Worm (Caenorhabditis elegans) whole organism, L4 larva: Measurements from ENCODE around the gene ZC262.2.

Source experiments
- D1046.2 ChIP-seq: fragments of 200-800 bp; sonication (Bioruptor generic); IDR thresholded peaks from 2 replicates; pipeline ENCODE4 v1.3.6; 2022; ENCODE audit warnings: missing genetic modification characterization, missing compliant biosample characterization
- F10B5.3 ChIP-seq: sonication (generic microtip); optimal IDR thresholded peaks from 2 replicates; lab custom pipeline; 2016; ENCODE audit warnings: mild to moderate bottlenecking, missing genetic modification characterization, missing compliant biosample characterization
- F37D6.2 ChIP-seq: sonication (generic microtip); optimal IDR thresholded peaks from 2 replicates; lab custom pipeline; 2016; ENCODE audit warnings: mild to moderate bottlenecking, missing genetic modification characterization, missing compliant biosample characterization
- F49E8.2 ChIP-seq: sonication (generic microtip); optimal IDR thresholded peaks from 2 replicates; lab custom pipeline; 2016; ENCODE audit warnings: missing compliant biosample characterization, mild to moderate bottlenecking, missing genetic modification characterization, borderline replicate concordance
- aha-1 ChIP-seq: fragments of 150-350 bp; peaks from one replicate; lab custom pipeline; 2014; ENCODE audit warnings: missing biosample characterization, missing genetic modification characterization
- ama-1 ChIP-seq: fragments of 150-350 bp; optimal IDR thresholded peaks from 2 replicates; lab custom pipeline; 2014; ENCODE audit warnings: inconsistent platforms, mixed read lengths
- attf-4 ChIP-seq: sonication (generic microtip); optimal IDR thresholded peaks from 3 replicates; lab custom pipeline; 2017; ENCODE audit warnings: missing biosample characterization, missing genetic modification characterization
- ceh-20 ChIP-seq: fragments of 200-800 bp; sonication (Bioruptor generic); IDR thresholded peaks from 2 replicates; pipeline ENCODE4 v1.3.6; 2022; ENCODE audit warnings: missing genetic modification reagents, missing genetic modification characterization, missing compliant biosample characterization
- ceh-28 ChIP-seq: fragments of 150-350 bp; optimal IDR thresholded peaks from 2 replicates; lab custom pipeline; 2014; ENCODE audit warnings: missing biosample characterization, missing genetic modification reagents, missing genetic modification characterization
- ceh-32 ChIP-seq: sonication (generic microtip); optimal IDR thresholded peaks from 2 replicates; lab custom pipeline; 2016; ENCODE audit warnings: mild to moderate bottlenecking, missing genetic modification characterization, missing compliant biosample characterization; ENCODE audit not compliant: poor library complexity
- ceh-62 ChIP-seq: sonication (generic microtip); optimal IDR thresholded peaks from 2 replicates; lab custom pipeline; 2017; ENCODE audit warnings: missing biosample characterization, missing genetic modification characterization
- ceh-82 ChIP-seq: sonication (generic microtip); optimal IDR thresholded peaks from 2 replicates; lab custom pipeline; 2017; ENCODE audit warnings: missing biosample characterization, missing genetic modification characterization
- ces-1 ChIP-seq: fragments of 150-350 bp; sonication (generic microtip); optimal IDR thresholded peaks from 4 replicates; lab custom pipeline; 2014; ENCODE audit warnings: missing biosample characterization, missing genetic modification reagents, missing genetic modification characterization
- cey-2 ChIP-seq: sonication (generic microtip); optimal IDR thresholded peaks from 3 replicates; lab custom pipeline; 2017; ENCODE audit warnings: missing genetic modification characterization, mild to moderate bottlenecking, missing compliant biosample characterization, antibody characterized with exemption, borderline replicate concordance; ENCODE audit not compliant: insufficient read depth
- ctbp-1 ChIP-seq: fragments of 200-800 bp; sonication (Bioruptor generic); IDR thresholded peaks from 2 replicates; pipeline ENCODE4 v1.3.6; 2022; ENCODE audit warnings: missing genetic modification reagents, missing genetic modification characterization, missing compliant biosample characterization
- daf-12 ChIP-seq: fragments of 150-350 bp; optimal IDR thresholded peaks from 2 replicates; lab custom pipeline; 2014; ENCODE audit warnings: missing biosample characterization, missing genetic modification reagents, missing genetic modification characterization
- daf-16 ChIP-seq, 3 experiments: sonication (generic microtip); optimal IDR thresholded peaks; 2 replicates each; lab custom pipeline; 2016 to 2017; ENCODE audit warnings: missing genetic modification characterization in 3 of 3, missing genetic modification reagents in 3 of 3, mild to moderate bottlenecking in 2 of 3, missing compliant biosample characterization in 2 of 3, missing biosample characterization in 1 of 3, moderate library complexity in 1 of 3
- dpl-1 ChIP-seq: fragments of 150-350 bp; optimal IDR thresholded peaks from 2 replicates; lab custom pipeline; 2014; ENCODE audit warnings: missing biosample characterization, missing genetic modification reagents, missing genetic modification characterization
- dve-1 ChIP-seq: sonication (generic microtip); optimal IDR thresholded peaks from 2 replicates; lab custom pipeline; 2017; ENCODE audit warnings: antibody characterized with exemption, mild to moderate bottlenecking, missing genetic modification characterization, missing compliant biosample characterization; ENCODE audit not compliant: insufficient read depth
- hif-1 ChIP-seq, 2 experiments: sonication (generic microtip); optimal IDR thresholded peaks; 2 replicates each; lab custom pipeline; 2016 to 2017; ENCODE audit warnings: missing compliant biosample characterization in 2 of 2, missing genetic modification characterization in 2 of 2, missing genetic modification reagents in 2 of 2, missing genotype in 2 of 2, mild to moderate bottlenecking in 1 of 2
- hlh-11 ChIP-seq: fragments of 200-800 bp; sonication (Bioruptor generic); optimal IDR thresholded peaks from 2 replicates; lab custom pipeline; 2018; ENCODE audit warnings: mild to moderate bottlenecking, missing genetic modification characterization, missing compliant biosample characterization
- hmg-1.1 ChIP-seq: fragments of 200-800 bp; sonication (Bioruptor generic); IDR thresholded peaks from 2 replicates; pipeline ENCODE4 v1.3.6; 2022; ENCODE audit warnings: missing genetic modification reagents, missing genetic modification characterization, missing compliant biosample characterization
- lim-7 ChIP-seq: fragments of 200-800 bp; sonication (Bioruptor generic); IDR thresholded peaks from 2 replicates; pipeline ENCODE4 v1.3.6; 2022; ENCODE audit warnings: missing genetic modification characterization, missing compliant biosample characterization
- lin-1 ChIP-seq: fragments of 200-800 bp; sonication (Bioruptor generic); IDR thresholded peaks from 2 replicates; pipeline ENCODE4 v1.3.6; 2022; ENCODE audit warnings: missing genetic modification reagents, missing genetic modification characterization, missing compliant biosample characterization
- lin-13 ChIP-seq: fragments of 150-350 bp; optimal IDR thresholded peaks from 2 replicates; lab custom pipeline; 2014; ENCODE audit warnings: missing biosample characterization, missing genetic modification reagents, missing genetic modification characterization
- lin-15B ChIP-seq: fragments of 150-350 bp; sonication (generic microtip); optimal IDR thresholded peaks from 3 replicates; lab custom pipeline; 2014; ENCODE audit warnings: missing biosample characterization, missing genetic modification characterization
- lin-29 ChIP-seq: fragments of 200-800 bp; sonication (Bioruptor generic); IDR thresholded peaks from 2 replicates; pipeline ENCODE4 v1.3.6; 2022; ENCODE audit warnings: missing genetic modification reagents, missing genetic modification characterization, missing compliant biosample characterization
- lin-38 ChIP-seq: fragments of 200-800 bp; sonication (Bioruptor generic); IDR thresholded peaks from 2 replicates; pipeline ENCODE4 v1.3.6; 2022; ENCODE audit warnings: missing genetic modification reagents, missing genetic modification characterization, missing compliant biosample characterization
- lsy-2 ChIP-seq, 2 experiments: fragments of 150-350 bp in 1 of 2; sonication (generic microtip) in 1 of 2; optimal IDR thresholded peaks; 2 replicates each; lab custom pipeline; 2014 to 2017; ENCODE audit warnings: missing biosample characterization in 2 of 2, missing genetic modification characterization in 2 of 2
- mes-2 ChIP-seq: sonication (generic microtip); optimal IDR thresholded peaks from 2 replicates; lab custom pipeline; 2016; ENCODE audit warnings: missing genotype, mild to moderate bottlenecking, missing genetic modification characterization, missing compliant biosample characterization; ENCODE audit not compliant: poor library complexity, severe bottlenecking
- mxl-3 ChIP-seq: fragments of 200-800 bp; sonication (Bioruptor generic); optimal IDR thresholded peaks from 2 replicates; lab custom pipeline; 2018; ENCODE audit warnings: mild to moderate bottlenecking, missing genetic modification characterization, missing compliant biosample characterization
- nhr-10 ChIP-seq: fragments of 150-350 bp; optimal IDR thresholded peaks from 2 replicates; lab custom pipeline; 2014; ENCODE audit warnings: missing biosample characterization, missing genetic modification characterization
- nhr-11 ChIP-seq: fragments of 150-350 bp; optimal IDR thresholded peaks from 2 replicates; lab custom pipeline; 2014; ENCODE audit warnings: missing biosample characterization, missing genetic modification characterization
- nhr-237 ChIP-seq: sonication (generic microtip); optimal IDR thresholded peaks from 2 replicates; lab custom pipeline; 2017; ENCODE audit warnings: missing biosample characterization, missing genetic modification characterization
- nhr-25 ChIP-seq: sonication (generic microtip); optimal IDR thresholded peaks from 2 replicates; lab custom pipeline; 2017; ENCODE audit warnings: missing genetic modification characterization, mild to moderate bottlenecking, missing compliant biosample characterization, antibody characterized with exemption, moderate library complexity, borderline replicate concordance; ENCODE audit not compliant: insufficient read depth
- nhr-28 ChIP-seq: fragments of 150-350 bp; optimal IDR thresholded peaks from 2 replicates; lab custom pipeline; 2014; ENCODE audit warnings: missing biosample characterization, missing genetic modification characterization
- nhr-41 ChIP-seq: fragments of 200-800 bp; sonication (Bioruptor generic); IDR thresholded peaks from 2 replicates; pipeline ENCODE4 v1.3.6; 2022; ENCODE audit warnings: missing genetic modification reagents, missing genetic modification characterization, missing compliant biosample characterization
- nhr-42 ChIP-seq: fragments of 200-800 bp; sonication (Bioruptor generic); IDR thresholded peaks from 2 replicates; pipeline ENCODE4 v1.3.6; 2022; ENCODE audit warnings: missing genetic modification characterization, missing compliant biosample characterization
- nhr-48 ChIP-seq: sonication (generic microtip); optimal IDR thresholded peaks from 2 replicates; lab custom pipeline; 2016; ENCODE audit warnings: mild to moderate bottlenecking, missing genetic modification characterization, missing compliant biosample characterization
- nhr-76 ChIP-seq: fragments of 150-350 bp; optimal IDR thresholded peaks from 2 replicates; lab custom pipeline; 2014; ENCODE audit warnings: missing biosample characterization, missing genetic modification characterization
- nhr-77 ChIP-seq: fragments of 150-350 bp; optimal IDR thresholded peaks from 2 replicates; lab custom pipeline; 2014; ENCODE audit warnings: missing biosample characterization, missing genetic modification characterization
- pha-4 ChIP-seq, 2 experiments: fragments of 150-350 bp in 1 of 2; fragments of 200-800 bp in 1 of 2; sonication (Bioruptor generic) in 1 of 2; IDR thresholded peaks in 1 of 2; optimal IDR thresholded peaks in 1 of 2; 2 replicates each; pipeline versions ENCODE4 v1.3.6 to Lab custom; 2014 to 2022; ENCODE audit warnings: missing genetic modification characterization in 2 of 2, missing genetic modification reagents in 2 of 2, missing biosample characterization in 1 of 2, missing compliant biosample characterization in 1 of 2
- pqm-1 ChIP-seq: sonication (generic microtip); optimal IDR thresholded peaks from 2 replicates; lab custom pipeline; 2017; ENCODE audit warnings: missing biosample characterization, missing genetic modification characterization
- rbr-2 ChIP-seq: sonication (generic microtip); optimal IDR thresholded peaks from 2 replicates; lab custom pipeline; 2016; ENCODE audit warnings: missing genotype, missing genetic modification characterization, missing compliant biosample characterization
- saeg-2 ChIP-seq: fragments of 200-800 bp; sonication (Bioruptor generic); IDR thresholded peaks from 2 replicates; pipeline ENCODE4 v1.3.6; 2022; ENCODE audit warnings: missing genetic modification reagents, missing genetic modification characterization, missing compliant biosample characterization
- sdz-12 ChIP-seq: fragments of 200-800 bp; sonication (Bioruptor generic); optimal IDR thresholded peaks from 2 replicates; lab custom pipeline; 2018; ENCODE audit warnings: mild to moderate bottlenecking, missing genetic modification characterization, missing compliant biosample characterization
- snpc-4 ChIP-seq: fragments of 150-350 bp; optimal IDR thresholded peaks from 2 replicates; lab custom pipeline; 2014; ENCODE audit warnings: missing biosample characterization, missing genetic modification characterization
- zfp-2 ChIP-seq: sonication (generic microtip); optimal IDR thresholded peaks from 2 replicates; lab custom pipeline; 2016; ENCODE audit warnings: mild to moderate bottlenecking, missing genetic modification characterization, missing compliant biosample characterization
- zfp-3 ChIP-seq: fragments of 200-800 bp; sonication (Bioruptor generic); conservative IDR thresholded peaks from 2 replicates; pipeline ENCODE4 v1.3.6; 2022; ENCODE audit warnings: missing genetic modification reagents, missing genetic modification characterization, missing compliant biosample characterization
- zip-11 ChIP-seq: fragments of 200-800 bp; sonication (Bioruptor generic); IDR thresholded peaks from 2 replicates; pipeline ENCODE4 v1.3.6; 2022; ENCODE audit warnings: missing genetic modification characterization, missing compliant biosample characterization

Gene ZC262.2

DNA sequence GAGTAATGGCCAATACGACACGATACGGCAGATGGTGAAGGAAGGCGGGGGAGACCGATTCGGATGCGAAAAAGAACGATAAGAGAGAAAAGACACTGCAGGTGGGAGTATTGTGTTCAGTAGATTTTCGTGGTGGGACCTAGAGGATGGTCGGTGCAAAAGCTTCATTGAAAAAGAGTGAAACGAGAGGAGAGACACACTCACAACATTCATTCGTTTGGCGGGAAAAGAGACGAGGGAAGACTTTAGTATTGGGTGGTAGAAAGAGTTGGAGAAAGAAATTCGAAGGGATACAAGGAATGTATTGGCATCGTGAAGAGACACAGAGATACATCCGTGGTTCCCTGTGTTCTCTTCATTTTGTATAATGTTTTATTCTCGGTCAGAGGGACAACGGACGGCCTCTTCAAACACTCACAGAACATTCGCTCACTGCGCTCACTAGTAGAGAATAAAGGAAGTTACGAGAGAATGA, 24.6 kb downstream of the ZC262.2 start (continued):
- TF ChIP-seq snpc-4 (tag; lab: Kevin White, UChicago) (no peak), daf-16 (GFP tag; optimal IDR thresholded peaks at IDR 0.05; lab: Kevin White, UChicago) (peak in 1 of 2 experiments; percentile 28), daf-16 (tag; optimal IDR thresholded peaks at IDR 0.05; lab: Kevin White, UChicago) (peak; percentile 15), nhr-11 (tag; lab: Kevin White, UChicago) (peak; percentile 86), F49E8.2 (tag; lab: Kevin White, UChicago) (no peak), nhr-237 (tag; lab: Kevin White, UChicago) (no peak), nhr-48 (peak; percentile 62), ces-1 (GFP tag; lab: Kevin White, UChicago) (peak; percentile 64), lin-29 (GFP tag; lab: Robert Waterston, UW) (no peak), lin-38 (peak; percentile 68), pqm-1 (tag; lab: Kevin White, UChicago) (peak; percentile 3), ceh-82 (tag; lab: Kevin White, UChicago) (no peak), nhr-41 (no peak), hif-1 (tag; optimal IDR thresholded peaks at IDR 0.05; lab: Kevin White, UChicago) (peak in 1 of 2 experiments; percentile 49), dve-1 (tag; lab: Kevin White, UChicago) (peak; percentile 83), zfp-3 (GFP tag; lab: Robert Waterston, UW) (no peak), sdz-12 (no peak), zfp-2 (tag; lab: Kevin White, UChicago) (no peak), pha-4 (GFP tag; IDR thresholded peaks at IDR 0.05; lab: Robert Waterston, UW) (no peak), pha-4 (tag; optimal IDR thresholded peaks at IDR 0.05; lab: Kevin White, UChicago) (peak; percentile 43), F10B5.3 (tag; lab: Kevin White, UChicago) (no peak), F37D6.2 (peak; percentile 50), attf-4 (tag; lab: Kevin White, UChicago) (no peak), daf-12 (tag; lab: Kevin White, UChicago) (no peak), dpl-1 (GFP tag; lab: Kevin White, UChicago) (peak; percentile 73), ceh-62 (tag; lab: Kevin White, UChicago) (no peak), lin-13 (GFP tag; lab: Kevin White, UChicago) (peak; percentile 79), rbr-2 (tag; lab: Kevin White, UChicago) (peak; percentile 81), mxl-3 (GFP tag; lab: Kevin White, UChicago) (peak; percentile 71), hlh-11 (peak; percentile 83), hmg-1.1 (peak; percentile 84), nhr-25 (tag; lab: Kevin White, UChicago) (peak; percentile 59), nhr-28 (tag; lab: Kevin White, UChicago) (peak; percentile 66), ama-1 (peak; percentile 43), nhr-42 (GFP tag; lab: Robert Waterston, UW) (no peak), mes-2 (tag; lab: Kevin White, UChicago) (peak; percentile 1), nhr-10 (tag; lab: Kevin White, UChicago) (no peak), ceh-32 (tag; lab: Kevin White, UChicago) (no peak), ceh-28 (tag; lab: Kevin White, UChicago) (no peak), cey-2 (tag; lab: Kevin White, UChicago) (no peak), ctbp-1 (peak; percentile 65), lim-7 (GFP tag; lab: Robert Waterston, UW) (peak; percentile 49; the same call in 1 of the 2 replicates), saeg-2 (GFP tag; lab: Robert Waterston, UW) (no peak), lin-15B (tag; lab: Kevin White, UChicago) (no peak), ceh-20 (GFP tag; lab: Robert Waterston, UW) (0 out of 2 replicates have a peak, but pooled peaks have one; percentile 14), nhr-76 (tag; lab: Kevin White, UChicago) (no peak), nhr-77 (tag; lab: Kevin White, UChicago) (peak; percentile 58), lin-1 (GFP tag; lab: Robert Waterston, UW) (no peak), lsy-2 (tag; optimal IDR thresholded peaks at IDR 0.05; lab: Kevin White, UChicago) (peak; percentile 77 to 91), D1046.2 (no peak), aha-1 (peak; percentile 86), zip-11 (no peak)
